Fruit fly (Drosophila melanogaster): ENCODE data around the gene Corp.

Gene Corp

dm6 chrX:8271363-8272061 lies at the start of gene Corp (continued):
- TF ChIP-seq PHDP (tag; optimal IDR thresholded peaks at IDR 0.05), result peak; percentile 47
- TF ChIP-seq CG10565 (GFP tag; optimal IDR thresholded peaks at IDR 0.05), result no peak
- TF ChIP-seq ham (GFP tag; IDR thresholded peaks at IDR 0.05), result no peak
- TF ChIP-seq CG11247 (GFP tag; IDR thresholded peaks at IDR 0.05), result no peak
- peak; percentile 19 for TF ChIP-seq gsb-n (tag; optimal IDR thresholded peaks at IDR 0.05)
- peak; percentile 38 for TF ChIP-seq CG10267 (tag; optimal IDR thresholded peaks at IDR 0.05)
- no peak for TF ChIP-seq sisA (GFP tag; IDR thresholded peaks at IDR 0.05)
- TF ChIP-seq fd64A (GFP tag; optimal IDR thresholded peaks at IDR 0.05), result no peak
- no peak for TF ChIP-seq zf30C (GFP tag; optimal IDR thresholded peaks at IDR 0.05)
- no peak for TF ChIP-seq CG4404 (GFP tag; IDR thresholded peaks at IDR 0.05)
- no peak for TF ChIP-seq Chrac-16 (GFP tag; optimal IDR thresholded peaks at IDR 0.05)
- no peak for TF ChIP-seq emc (GFP tag; optimal IDR thresholded peaks at IDR 0.05)
- TF ChIP-seq CoRest (tag; optimal IDR thresholded peaks at IDR 0.05), result peak; percentile 5
- peak; percentile 26 for TF ChIP-seq Meics (GFP tag; optimal IDR thresholded peaks at IDR 0.05)
- TF ChIP-seq CG18599 (GFP tag; optimal IDR thresholded peaks at IDR 0.05), result peak; percentile 18
- peak; percentile 4 for TF ChIP-seq ewg (GFP tag; optimal IDR thresholded peaks at IDR 0.05)
- peak; percentile 13 for TF ChIP-seq CG10209 (GFP tag; optimal IDR thresholded peaks at IDR 0.05)
- TF ChIP-seq gcm (GFP tag; optimal IDR thresholded peaks at IDR 0.05), result peak; percentile 50
- TF ChIP-seq ash1 (GFP tag; optimal IDR thresholded peaks at IDR 0.05), result no peak
- no peak for TF ChIP-seq CG32772 (GFP tag; IDR thresholded peaks at IDR 0.05)
- TF ChIP-seq CG12769 (tag; optimal IDR thresholded peaks at IDR 0.05), result no peak
- no peak for TF ChIP-seq Atf-2 (GFP tag; optimal IDR thresholded peaks at IDR 0.05)
- TF ChIP-seq p53 (GFP tag; optimal IDR thresholded peaks at IDR 0.05), result peak; percentile 95
- TF ChIP-seq her (GFP tag; optimal IDR thresholded peaks at IDR 0.05), result no peak
- TF ChIP-seq luna (GFP tag; optimal IDR thresholded peaks at IDR 0.05), result no peak
- TF ChIP-seq mam (GFP tag; optimal IDR thresholded peaks at IDR 0.05), result no peak
- TF ChIP-seq pb (GFP tag; optimal IDR thresholded peaks at IDR 0.05), result no peak
- TF ChIP-seq gro (GFP tag; optimal IDR thresholded peaks at IDR 0.05), result no peak
- peak; percentile 31 for TF ChIP-seq CG12659 (GFP tag; optimal IDR thresholded peaks at IDR 0.05)
- TF ChIP-seq ems (GFP tag; optimal IDR thresholded peaks at IDR 0.05), result no peak
- no peak for TF ChIP-seq CG32767 (GFP tag; IDR thresholded peaks at IDR 0.05)
- peak; percentile 39 for TF ChIP-seq grau (tag; optimal IDR thresholded peaks at IDR 0.05)
- TF ChIP-seq Hmx (GFP tag; optimal IDR thresholded peaks at IDR 0.05), result no peak
- TF ChIP-seq cad (GFP tag; optimal IDR thresholded peaks at IDR 0.05), result no peak
- peak; percentile 38 for TF ChIP-seq CG10366 (GFP tag; IDR thresholded peaks at IDR 0.05)
- no peak for TF ChIP-seq tup (GFP tag; optimal IDR thresholded peaks at IDR 0.05)
- peak; percentile 34; the same call in 1 of the 2 replicates for TF ChIP-seq ttk (GFP tag; IDR thresholded peaks at IDR 0.05)
- peak; percentile 10 for TF ChIP-seq CG6254 (GFP tag; optimal IDR thresholded peaks at IDR 0.05)
- peak; percentile 68 for TF ChIP-seq Drgx (GFP tag; IDR thresholded peaks at IDR 0.05)
- no peak for TF ChIP-seq trem (tag; optimal IDR thresholded peaks at IDR 0.05)
- peak; percentile 43 for TF ChIP-seq lmd (GFP tag; IDR thresholded peaks at IDR 0.05)
- no peak for TF ChIP-seq sens-2 (GFP tag; IDR thresholded peaks at IDR 0.05)
- TF ChIP-seq mirr (GFP tag; optimal IDR thresholded peaks at IDR 0.05), result no peak
- no peak for TF ChIP-seq Jarid2 (GFP tag; optimal IDR thresholded peaks at IDR 0.05)
- no peak for TF ChIP-seq NC2β (GFP tag; optimal IDR thresholded peaks at IDR 0.05)
- TF ChIP-seq Dad (GFP tag; optimal IDR thresholded peaks at IDR 0.05), result no peak
- peak; percentile 55 for TF ChIP-seq ATbp (GFP tag; optimal IDR thresholded peaks at IDR 0.05)
- 0 out of 2 replicates have a peak, but pooled peaks have one; percentile 23 for TF ChIP-seq HLH3B (GFP tag; IDR thresholded peaks at IDR 0.05)
- no peak for TF ChIP-seq lov (optimal IDR thresholded peaks at IDR 0.05)
- TF ChIP-seq lov (GFP tag; IDR thresholded peaks at IDR 0.05), result no peak
- TF ChIP-seq CG4730 (GFP tag; IDR thresholded peaks at IDR 0.05), result no peak
